Worm (Caenorhabditis elegans): ENCODE data around the gene F42G2.7.
A peak's percentile ranks its signal among the peaks of the same experiment; 100 is the strongest.

F42G2.7 gene

DNA sequence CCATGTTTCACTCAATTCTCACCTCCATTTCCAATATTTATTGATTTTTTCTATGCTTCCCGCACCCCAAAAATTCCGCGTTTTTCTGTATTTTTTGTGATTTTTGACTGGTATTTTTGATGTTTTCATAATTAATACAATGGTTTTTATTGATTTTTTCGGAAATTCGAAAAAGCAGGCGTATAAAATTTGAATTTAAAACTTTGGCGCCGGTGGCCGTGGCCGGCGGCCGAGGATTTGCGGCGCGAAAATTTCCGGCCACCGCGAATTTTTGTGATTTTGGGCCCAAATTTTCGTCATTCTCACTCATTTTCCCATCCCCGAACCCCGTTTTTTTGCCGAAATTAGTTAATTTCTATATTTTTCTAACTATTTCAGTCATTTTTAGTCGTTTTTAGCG lies 33.0 kb downstream of the F42G2.7 start (continued):
- TF ChIP-seq ceh-58 (GFP tag; IDR thresholded peaks at IDR 0.05) (no peak), lin-40 (tag; optimal IDR thresholded peaks at IDR 0.05) (no peak), dox-1 (GFP tag; IDR thresholded peaks at IDR 0.05) (peak; percentile 95), madf-10 (tag; optimal IDR thresholded peaks at IDR 0.05) (peak; percentile 24), nhr-90 (tag; optimal IDR thresholded peaks at IDR 0.05) (no peak), lir-1 (GFP tag; conservative IDR thresholded peaks at IDR 0.05) (peak; percentile 78; the same call in 1 of the 2 replicates), ZK185.1 (tag; optimal IDR thresholded peaks at IDR 0.05; ENCODE audit: poor library complexity, severe bottlenecking) (no peak), zim-3 (tag; optimal IDR thresholded peaks at IDR 0.05) (no peak)

DNA sequence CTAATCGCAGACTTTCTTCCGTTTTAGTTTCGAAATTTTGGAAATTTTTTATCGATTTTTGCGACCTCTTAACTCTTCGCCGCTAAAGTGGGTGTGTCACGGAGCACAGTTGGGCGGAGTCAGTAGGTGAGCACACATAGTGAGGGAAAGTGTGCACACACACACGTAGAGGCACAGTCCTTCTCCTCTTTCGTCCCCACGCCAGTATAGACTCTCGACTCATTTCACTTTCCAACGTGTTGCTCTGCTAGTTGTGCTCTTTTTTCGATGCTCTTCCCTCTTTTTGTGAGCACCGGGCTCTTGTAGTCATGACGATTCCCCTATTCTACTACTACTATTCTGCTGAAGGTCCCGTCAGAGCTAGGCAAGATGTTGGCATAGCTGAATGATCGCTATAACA lies 34.5 kb downstream of the F42G2.7 start:
- TF ChIP-seq rcor-1 (GFP tag; IDR thresholded peaks at IDR 0.05): no peak
- TF ChIP-seq bed-1 (GFP tag; IDR thresholded peaks at IDR 0.05): no peak
- TF ChIP-seq snpc-4 (GFP tag; optimal IDR thresholded peaks at IDR 0.05): no peak
- no peak for TF ChIP-seq snpc-4 (tag; optimal IDR thresholded peaks at IDR 0.05)
- TF ChIP-seq ztf-6 (GFP tag; IDR thresholded peaks at IDR 0.05): no peak
- no peak for TF ChIP-seq F49E8.2 (tag; optimal IDR thresholded peaks at IDR 0.05; ENCODE audit: insufficient read depth)
- TF ChIP-seq chd-7 (tag; optimal IDR thresholded peaks at IDR 0.05): no peak
- TF ChIP-seq Y53G8AR.9 (GFP tag; conservative IDR thresholded peaks at IDR 0.05): no peak
- TF ChIP-seq Y95B8A.8 (GFP tag; IDR thresholded peaks at IDR 0.05): no peak
- TF ChIP-seq cebp-2 (GFP tag; IDR thresholded peaks at IDR 0.05): no peak
- no peak for TF ChIP-seq tbp1 (GFP tag; optimal IDR thresholded peaks at IDR 0.05)
- TF ChIP-seq die-1 (tag; optimal IDR thresholded peaks at IDR 0.05): no peak
- no peak for TF ChIP-seq hlh-12 (tag; optimal IDR thresholded peaks at IDR 0.05)
- no peak for TF ChIP-seq snpc-1.3 (tag; optimal IDR thresholded peaks at IDR 0.05; ENCODE audit: insufficient read depth)
- TF ChIP-seq attf-6 (GFP tag; IDR thresholded peaks at IDR 0.05): no peak
- no peak for TF ChIP-seq lsy-27 (tag; optimal IDR thresholded peaks at IDR 0.05; ENCODE audit: borderline replicate concordance, insufficient read depth)
- no peak for TF ChIP-seq nhr-179 (tag; optimal IDR thresholded peaks at IDR 0.05)
- no peak for TF ChIP-seq ceh-91 (GFP tag; IDR thresholded peaks at IDR 0.05)
- TF ChIP-seq madf-10 (tag; optimal IDR thresholded peaks at IDR 0.05): no peak
- TF ChIP-seq xnd-1 (tag; optimal IDR thresholded peaks at IDR 0.05): no peak
- TF ChIP-seq C17E4.6 (GFP tag; IDR thresholded peaks at IDR 0.05): no peak
- no peak for TF ChIP-seq sdz-38 (tag; optimal IDR thresholded peaks at IDR 0.05)
- TF ChIP-seq attf-5 (GFP tag; optimal IDR thresholded peaks at IDR 0.05): peak; percentile 9
- 0 out of 2 replicates have a peak, but pooled peaks have one; percentile 42 for TF ChIP-seq pbrm-1 (GFP tag; IDR thresholded peaks at IDR 0.05)
- TF ChIP-seq akir-1 (GFP tag; optimal IDR thresholded peaks at IDR 0.05): no peak
- peak; percentile 61 for TF ChIP-seq nfyb-1 (GFP tag; IDR thresholded peaks at IDR 0.05)
- TF ChIP-seq snpc-3.4 (tag; optimal IDR thresholded peaks at IDR 0.05): no peak
- TF ChIP-seq bed-2 (GFP tag; IDR thresholded peaks at IDR 0.05): no peak
- no peak for TF ChIP-seq lsl-1 (GFP tag; optimal IDR thresholded peaks at IDR 0.05)
- no peak for TF ChIP-seq snpc-1.1 (tag; optimal IDR thresholded peaks at IDR 0.05; ENCODE audit: insufficient read depth)
- no peak for TF ChIP-seq lir-1 (GFP tag; conservative IDR thresholded peaks at IDR 0.05)
- no peak for TF ChIP-seq F57A8.1 (GFP tag; optimal IDR thresholded peaks at IDR 0.05)
- no peak for TF ChIP-seq efl-1 (GFP tag; optimal IDR thresholded peaks at IDR 0.05)
- TF ChIP-seq ztf-22 (GFP tag; optimal IDR thresholded peaks at IDR 0.05): no peak
- TF ChIP-seq pha-4 (tag; optimal IDR thresholded peaks at IDR 0.05): no peak
- TF ChIP-seq rec-8 (tag; optimal IDR thresholded peaks at IDR 0.05): no peak
- TF ChIP-seq nhr-120 (GFP tag; IDR thresholded peaks at IDR 0.05): no peak
- TF ChIP-seq F22D6.2 (tag; optimal IDR thresholded peaks at IDR 0.05): no peak
- no peak for TF ChIP-seq B0261.1 (tag; optimal IDR thresholded peaks at IDR 0.05)
- TF ChIP-seq nfya-1 (tag; optimal IDR thresholded peaks at IDR 0.05; ENCODE audit: borderline replicate concordance, insufficient read depth): no peak
- TF ChIP-seq lin-54 (GFP tag; optimal IDR thresholded peaks at IDR 0.05): no peak

Data from whole organism, young adult.